Worm (Caenorhabditis elegans): ENCODE measurements around the gene oac-54.

DNA sequence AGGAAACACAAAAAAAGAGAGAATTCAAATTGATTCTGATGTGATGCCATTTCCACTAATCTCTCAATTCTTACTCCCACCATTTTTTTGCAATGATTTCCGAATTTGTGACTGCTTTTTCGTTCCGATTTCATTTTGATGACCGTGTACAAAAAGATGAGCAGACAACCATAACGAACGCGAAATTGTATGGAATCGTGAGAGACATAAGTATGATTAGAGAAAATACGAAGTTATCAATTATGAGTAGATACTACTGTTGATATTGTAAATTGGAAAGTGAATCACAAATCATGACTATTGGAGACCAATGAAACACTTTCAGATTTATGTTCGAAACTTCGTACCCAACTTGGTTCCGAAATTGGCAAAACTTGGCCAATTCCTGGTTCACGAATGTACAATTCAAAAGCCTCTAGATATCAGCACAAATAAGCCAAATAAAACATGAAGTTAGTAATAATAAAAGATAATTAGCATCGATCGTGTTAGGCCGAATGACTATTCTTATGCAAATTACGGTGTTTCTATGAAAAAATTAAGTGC, 46.4 kb upstream of the oac-54 start:
- TF ChIP-seq egl-27 (tag; optimal IDR thresholded peaks at IDR 0.05) (no peak), elt-1 (tag; optimal IDR thresholded peaks at IDR 0.05) (no peak), ama-1 (optimal IDR thresholded peaks at IDR 0.05) (no peak), nhr-237 (tag; optimal IDR thresholded peaks at IDR 0.05) (no peak), daf-12 (tag; optimal IDR thresholded peaks at IDR 0.05) (no peak)

Data from whole organism, L3 larva.